Fruit fly (Drosophila melanogaster): ENCODE results near the gene Fancd2.

Gene Fancd2

DNA sequence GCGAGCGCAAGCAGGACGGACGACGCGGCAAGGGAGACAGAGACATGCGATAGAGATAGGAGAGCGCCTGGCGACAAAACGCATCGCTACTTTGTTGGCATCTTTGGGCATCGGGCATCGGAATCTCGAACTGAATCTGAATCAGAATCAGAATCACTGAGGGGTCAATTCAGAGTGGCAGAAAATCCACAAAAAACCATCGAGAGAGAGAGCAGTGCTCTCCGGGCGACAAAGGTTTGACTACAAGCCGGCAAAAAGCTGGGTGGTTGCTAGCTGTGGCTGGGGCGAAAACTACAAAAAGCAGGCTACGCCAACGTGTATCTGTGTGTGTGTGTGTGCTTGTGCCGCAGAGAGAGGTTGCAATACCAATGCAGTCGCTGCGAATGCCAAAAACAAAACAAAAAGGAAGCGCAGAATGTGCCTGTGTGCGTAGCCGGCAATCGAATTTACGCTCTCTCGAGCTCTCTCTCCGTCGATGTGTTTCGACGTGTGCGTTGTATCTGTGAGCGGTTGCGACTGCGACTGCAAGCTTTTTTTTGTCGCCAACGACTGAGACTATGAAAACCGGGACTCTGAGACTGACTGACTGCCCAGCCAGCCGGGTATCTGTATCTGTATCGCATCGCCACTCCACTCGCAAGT lies 37.6 kb downstream of the Fancd2 start (continued):
- peak; percentile 75 for TF ChIP-seq Jra (GFP tag; optimal IDR thresholded peaks at IDR 0.05)
- TF ChIP-seq pan (optimal IDR thresholded peaks at IDR 0.05), result no peak
- no peak for TF ChIP-seq tai (GFP tag; optimal IDR thresholded peaks at IDR 0.05)
- no peak for TF ChIP-seq usp (GFP tag; optimal IDR thresholded peaks at IDR 0.05)
- peak; percentile 59 for TF ChIP-seq rgr (GFP tag; optimal IDR thresholded peaks at IDR 0.05)
- peak; percentile 92 for TF ChIP-seq jim (GFP tag; optimal IDR thresholded peaks at IDR 0.05)
- TF ChIP-seq Hr78 (GFP tag; optimal IDR thresholded peaks at IDR 0.05), result peak; percentile 45
- TF ChIP-seq GATAd (GFP tag; optimal IDR thresholded peaks at IDR 0.05), result no peak
- TF ChIP-seq CrebA (GFP tag; optimal IDR thresholded peaks at IDR 0.05; ENCODE audit: borderline replicate concordance), result peak; percentile 98
- TF ChIP-seq Sp1 (GFP tag; optimal IDR thresholded peaks at IDR 0.05), result peak; percentile 93

DNA sequence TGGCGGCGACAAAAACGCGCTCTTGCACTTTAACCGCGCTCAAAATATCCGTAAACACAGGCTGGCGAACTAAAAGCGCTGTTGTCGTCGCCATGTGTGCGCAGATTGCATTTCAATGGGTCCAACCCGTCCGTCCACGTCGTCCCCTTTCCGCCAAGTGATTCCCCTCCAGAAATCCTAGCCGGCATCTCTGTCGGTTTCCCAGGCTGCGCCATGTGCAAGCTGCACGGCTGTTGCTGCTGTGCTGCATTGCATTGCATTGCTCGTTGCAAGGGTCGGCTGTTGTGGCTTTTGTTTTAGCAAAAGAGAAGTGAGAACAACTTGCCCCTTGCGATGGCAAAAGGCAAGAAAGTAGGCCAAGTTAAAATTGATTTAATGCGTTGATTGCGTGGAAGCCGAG lies 41.9 kb downstream of the Fancd2 start:
- no peak for TF ChIP-seq tai (GFP tag; optimal IDR thresholded peaks at IDR 0.05)
- no peak for TF ChIP-seq N (GFP tag; optimal IDR thresholded peaks at IDR 0.05)
- TF ChIP-seq HLH106 (tag; optimal IDR thresholded peaks at IDR 0.05), result no peak
- TF ChIP-seq dmrt93B (GFP tag; optimal IDR thresholded peaks at IDR 0.05), result no peak
- TF ChIP-seq Dif (GFP tag; optimal IDR thresholded peaks at IDR 0.05; ENCODE audit: partially characterized antibody), result no peak
- no peak for TF ChIP-seq Hnf4 (GFP tag; optimal IDR thresholded peaks at IDR 0.05)

DNA sequence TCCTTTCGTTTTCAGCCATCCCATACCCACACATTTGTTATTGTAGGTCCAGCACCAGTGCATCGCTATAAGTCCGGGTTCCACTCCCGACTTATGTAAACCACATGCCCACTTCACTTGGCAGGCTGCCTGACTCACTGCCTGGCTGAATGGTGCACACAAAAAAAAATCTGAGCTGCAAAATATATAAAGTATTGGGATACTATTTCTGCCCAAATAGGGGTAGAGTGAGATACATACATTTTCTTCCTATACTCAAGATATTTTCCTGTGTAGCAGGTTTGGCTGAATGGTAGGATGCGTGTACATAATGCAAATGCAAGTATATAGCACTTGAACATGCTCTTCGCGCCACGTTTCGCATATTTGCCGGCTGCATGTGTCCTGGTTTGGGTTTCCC lies 42.8 kb downstream of the Fancd2 start:
- TF ChIP-seq foxo (GFP tag; optimal IDR thresholded peaks at IDR 0.05), result peak in 1 of 2 experiments; percentile 19
- TF ChIP-seq CG9705 (GFP tag; optimal IDR thresholded peaks at IDR 0.05), result no peak

DNA sequence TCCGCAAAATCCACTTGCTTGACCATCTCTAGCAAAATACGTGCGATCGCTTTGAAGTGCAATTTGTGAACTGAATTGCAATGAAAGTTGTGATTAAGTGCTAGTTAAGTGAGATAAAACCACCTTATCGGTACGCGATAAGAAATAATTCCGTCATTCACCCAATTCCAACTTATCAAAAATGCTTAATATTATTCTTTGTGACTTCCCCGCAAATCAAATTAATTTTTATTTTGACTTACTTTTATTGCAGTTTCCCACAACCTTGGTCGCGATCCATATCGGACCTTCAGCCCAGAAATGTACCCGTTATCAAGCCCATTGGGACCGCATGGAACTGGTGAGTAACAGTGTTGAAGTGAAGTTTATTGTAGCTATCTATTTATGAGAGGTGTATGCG lies 43.4 kb downstream of the Fancd2 start, which contains the start of gene Takl1:
Gene Takl1 (minus strand): TSS at position 59 of the 400 bp plus-strand sequence.
- no peak for TF ChIP-seq Sp1 (GFP tag; optimal IDR thresholded peaks at IDR 0.05)
- no peak for TF ChIP-seq Rel (GFP tag; optimal IDR thresholded peaks at IDR 0.05)
- peak; percentile 97 for TF ChIP-seq Rel (tag; optimal IDR thresholded peaks at IDR 0.05)

DNA sequence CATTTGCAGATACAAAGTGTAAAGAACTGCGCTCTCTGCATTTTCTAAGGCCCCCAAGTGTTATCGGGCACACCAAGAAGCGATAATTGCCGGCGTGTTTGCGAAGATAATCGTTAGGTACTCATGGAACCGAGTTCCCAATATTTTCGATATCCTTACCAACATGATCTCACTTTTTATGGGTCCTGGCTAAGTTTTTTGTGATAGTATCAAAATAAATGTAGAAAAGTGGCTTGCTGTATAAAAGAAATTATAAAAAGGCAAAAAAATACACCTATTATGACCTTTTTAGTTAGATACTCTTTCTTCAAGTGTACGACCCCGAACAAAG lies 49.9 kb downstream of the Fancd2 start:
- no peak for TF ChIP-seq br (GFP tag; optimal IDR thresholded peaks at IDR 0.05)
- TF ChIP-seq Hr83 (GFP tag; optimal IDR thresholded peaks at IDR 0.05; ENCODE audit: poor library complexity, severe bottlenecking), result peak; percentile 85

DNA sequence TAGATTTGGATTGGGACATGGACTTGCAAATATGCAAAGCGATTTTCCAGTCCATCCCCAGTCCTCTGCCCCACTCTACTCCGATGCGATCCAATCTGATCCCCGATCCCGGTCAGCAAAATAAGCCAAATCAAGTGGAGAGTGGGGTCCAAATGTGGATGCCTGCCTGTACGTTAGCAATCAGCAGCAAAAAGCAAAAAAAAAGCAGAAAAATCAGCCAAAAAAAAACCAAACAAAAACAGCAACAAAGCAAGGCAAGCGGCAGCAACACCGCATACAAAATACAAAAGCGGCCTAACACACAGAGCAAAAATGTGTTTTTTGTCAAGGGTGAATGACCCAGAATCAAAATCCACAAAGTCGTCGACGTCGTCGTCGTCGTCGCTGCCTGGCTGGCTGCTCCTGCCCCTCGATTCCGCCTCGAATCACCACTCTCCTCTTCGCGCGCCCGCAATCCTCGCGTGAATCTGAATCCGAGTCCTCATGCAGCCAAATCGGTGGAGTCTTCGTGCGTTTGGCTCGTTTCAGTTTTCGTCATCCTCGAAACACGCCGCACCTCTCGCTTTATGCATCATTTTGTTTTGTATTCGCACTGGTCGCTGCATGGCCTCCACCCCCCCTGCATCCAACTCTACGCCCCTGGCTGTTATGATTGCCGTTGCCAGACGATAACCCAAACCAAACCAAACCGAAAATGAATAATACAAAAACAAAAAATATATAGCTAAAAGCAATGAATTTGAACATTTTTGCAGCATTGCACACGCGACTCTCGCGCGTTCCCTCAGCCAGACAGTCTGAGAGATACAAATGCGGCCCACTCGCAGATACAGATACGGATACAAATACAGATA lies 50.5 kb downstream of the Fancd2 start:
- TF ChIP-seq sage (GFP tag; optimal IDR thresholded peaks at IDR 0.05) (peak; percentile 50), N (GFP tag; optimal IDR thresholded peaks at IDR 0.05) (no peak), Myc (optimal IDR thresholded peaks at IDR 0.05) (no peak), Jra (GFP tag; optimal IDR thresholded peaks at IDR 0.05) (peak; percentile 81), Dif (GFP tag; optimal IDR thresholded peaks at IDR 0.05; ENCODE audit: partially characterized antibody) (peak; percentile 57), fru (GFP tag; optimal IDR thresholded peaks at IDR 0.05) (peak; percentile 87), dsf (GFP tag; optimal IDR thresholded peaks at IDR 0.05; ENCODE audit: borderline replicate concordance) (no peak), foxo (GFP tag; optimal IDR thresholded peaks at IDR 0.05) (peak; percentile 40 to 91), tai (GFP tag; optimal IDR thresholded peaks at IDR 0.05) (peak; percentile 94), Mio (GFP tag; optimal IDR thresholded peaks at IDR 0.05) (peak; percentile 50), lola (GFP tag; optimal IDR thresholded peaks at IDR 0.05) (no peak), dl (GFP tag; optimal IDR thresholded peaks at IDR 0.05; ENCODE audit: insufficient read depth in 1 of 2, partially characterized antibody in 2 of 2) (peak in 1 of 2 experiments; percentile 14), jim (GFP tag; optimal IDR thresholded peaks at IDR 0.05) (peak; percentile 91), Vsx2 (GFP tag; optimal IDR thresholded peaks at IDR 0.05; ENCODE audit: partially characterized antibody) (peak; percentile 42), dmrt93B (GFP tag; optimal IDR thresholded peaks at IDR 0.05) (peak; percentile 52), Sp1 (GFP tag; optimal IDR thresholded peaks at IDR 0.05) (peak; percentile 70), pan (optimal IDR thresholded peaks at IDR 0.05) (no peak), br (GFP tag; optimal IDR thresholded peaks at IDR 0.05) (peak; percentile 89), GATAd (GFP tag; optimal IDR thresholded peaks at IDR 0.05) (no peak), Rel (GFP tag; optimal IDR thresholded peaks at IDR 0.05) (peak; percentile 94), Rel (tag; optimal IDR thresholded peaks at IDR 0.05) (peak; percentile 58), usp (GFP tag; optimal IDR thresholded peaks at IDR 0.05) (no peak), brk (GFP tag; optimal IDR thresholded peaks at IDR 0.05) (peak; percentile 53), Hnf4 (GFP tag; optimal IDR thresholded peaks at IDR 0.05) (peak; percentile 85), Abd-B (GFP tag; optimal IDR thresholded peaks at IDR 0.05) (no peak), HLH106 (tag; optimal IDR thresholded peaks at IDR 0.05) (peak; percentile 82), woc (GFP tag; optimal IDR thresholded peaks at IDR 0.05) (peak; percentile 78), ey (GFP tag; optimal IDR thresholded peaks at IDR 0.05) (peak; percentile 90), CG9705 (GFP tag; optimal IDR thresholded peaks at IDR 0.05) (peak; percentile 21), CrebA (GFP tag; optimal IDR thresholded peaks at IDR 0.05; ENCODE audit: borderline replicate concordance) (peak; percentile 74), rgr (GFP tag; optimal IDR thresholded peaks at IDR 0.05) (peak; percentile 88), psq (GFP tag; optimal IDR thresholded peaks at IDR 0.05) (peak; percentile 91), h (GFP tag; optimal IDR thresholded peaks at IDR 0.05) (peak; percentile 97)

All from whole organism, wandering third instar larva.